Fruit fly (Drosophila melanogaster) whole organism, embryonic: Measurements from ENCODE around the gene Dbp21E2.

Experiments used
- Aef1 ChIP-seq: fragments of 200-800 bp; sonication (Bioruptor generic); IDR thresholded peaks from 3 replicates; pipeline ENCODE4 v1.3.6; 2022; ENCODE audit warnings: missing biosample characterization, missing genetic modification characterization
- Asciz ChIP-seq: fragments of 200-800 bp; sonication (Bioruptor generic); optimal IDR thresholded peaks from 2 replicates; lab custom pipeline; 2017; ENCODE audit warnings: missing biosample characterization, mild to moderate bottlenecking, missing genetic modification characterization, missing genetic modification reagents
- Atf3 ChIP-seq: fragments of 200-800 bp; sonication (Bioruptor generic); optimal IDR thresholded peaks from 3 replicates; lab custom pipeline; 2016; ENCODE audit warnings: missing biosample characterization, missing genetic modification characterization
- CG10979 ChIP-seq: fragments of 200-800 bp; sonication (Bioruptor generic); optimal IDR thresholded peaks from 2 replicates; lab custom pipeline; 2018; ENCODE audit warnings: missing biosample characterization, mild to moderate bottlenecking, missing genetic modification characterization, moderate library complexity
- CG11504 ChIP-seq: fragments of 200-800 bp; sonication (Bioruptor generic); optimal IDR thresholded peaks from 3 replicates; lab custom pipeline; 2019; ENCODE audit warnings: missing biosample characterization, mild to moderate bottlenecking, missing genetic modification characterization, moderate library complexity
- CG12236 ChIP-seq: fragments of 200-800 bp; sonication (Bioruptor generic); optimal IDR thresholded peaks from 2 replicates; lab custom pipeline; 2016; ENCODE audit warnings: missing biosample characterization, missing genetic modification characterization
- CG17829 ChIP-seq: fragments of 200-800 bp; optimal IDR thresholded peaks from 2 replicates; lab custom pipeline; 2019; ENCODE audit warnings: missing biosample characterization, mild to moderate bottlenecking, missing genetic modification characterization, moderate library complexity
- CG17912 ChIP-seq: fragments of 200-800 bp; sonication (Bioruptor generic); optimal IDR thresholded peaks from 2 replicates; lab custom pipeline; 2018; ENCODE audit warnings: missing biosample characterization, mild to moderate bottlenecking, missing genetic modification characterization
- CG1792 ChIP-seq: fragments of 200-800 bp; sonication (Bioruptor generic); optimal IDR thresholded peaks from 2 replicates; lab custom pipeline; 2016; ENCODE audit warnings: missing biosample characterization, missing genetic modification characterization
- CG33213 ChIP-seq: fragments of 200-800 bp; sonication (Bioruptor generic); optimal IDR thresholded peaks from 3 replicates; lab custom pipeline; 2016; ENCODE audit warnings: missing biosample characterization, missing genetic modification characterization
- CG34422 ChIP-seq: fragments of 200-800 bp; sonication (Bioruptor generic); IDR thresholded peaks from 3 replicates; pipeline ENCODE4 v1.3.6; 2022; ENCODE audit warnings: missing biosample characterization, missing genetic modification characterization
- CG4707 ChIP-seq: fragments of 200-800 bp; sonication (Bioruptor generic); optimal IDR thresholded peaks from 2 replicates; lab custom pipeline; 2018; ENCODE audit warnings: missing biosample characterization, mild to moderate bottlenecking, missing genetic modification characterization, moderate library complexity
- CG5245 ChIP-seq: fragments of 200-800 bp; sonication (Bioruptor generic); optimal IDR thresholded peaks from 3 replicates; lab custom pipeline; 2016; ENCODE audit warnings: missing biosample characterization, missing genetic modification characterization
- CG6254 ChIP-seq: fragments of 200-800 bp; sonication (Bioruptor generic); optimal IDR thresholded peaks from 3 replicates; lab custom pipeline; 2017; ENCODE audit warnings: mild to moderate bottlenecking, missing biosample characterization, missing genetic modification reagents, missing genetic modification characterization
- CG6272 ChIP-seq: fragments of 200-800 bp; sonication (Bioruptor generic); IDR thresholded peaks from 2 replicates; pipeline ENCODE4 v1.3.6; 2022; ENCODE audit warnings: missing biosample characterization, missing genetic modification characterization
- CG9817 ChIP-seq: fragments of 200-800 bp; sonication (Bioruptor generic); optimal IDR thresholded peaks from 2 replicates; lab custom pipeline; 2018; ENCODE audit warnings: missing biosample characterization, mild to moderate bottlenecking, missing genetic modification characterization, moderate library complexity
- CrebB ChIP-seq: fragments of 200-800 bp; sonication (Bioruptor generic); optimal IDR thresholded peaks from 3 replicates; lab custom pipeline; 2018; ENCODE audit warnings: missing biosample characterization, mild to moderate bottlenecking, missing genetic modification characterization
- ERR ChIP-seq: fragments of 200-800 bp; sonication (Bioruptor generic); optimal IDR thresholded peaks from 2 replicates; lab custom pipeline; 2016; ENCODE audit warnings: missing biosample characterization, missing genetic modification characterization
- Eip74EF ChIP-seq, 2 experiments: fragments of 200-800 bp in 1 of 2; fragments of >200 bp in 1 of 2; sonication (Bioruptor generic) in 1 of 2; optimal IDR thresholded peaks; 2 replicates each; lab custom pipeline; 2017 to 2019; ENCODE audit warnings: missing biosample characterization in 2 of 2, missing genetic modification characterization in 2 of 2, mild to moderate bottlenecking in 1 of 2, moderate library complexity in 1 of 2
- H15 ChIP-seq: fragments of 200-800 bp; sonication (Bioruptor generic); IDR thresholded peaks from 3 replicates; pipeline ENCODE4 v1.3.6; 2022; ENCODE audit warnings: missing biosample characterization, missing genetic modification characterization
- Hey ChIP-seq: fragments of 200-800 bp; sonication (Bioruptor generic); optimal IDR thresholded peaks from 3 replicates; lab custom pipeline; 2018; ENCODE audit warnings: missing biosample characterization, mild to moderate bottlenecking, missing genetic modification characterization
- Hmx ChIP-seq: fragments of 200-800 bp; sonication (Bioruptor generic); optimal IDR thresholded peaks from 2 replicates; lab custom pipeline; 2016; ENCODE audit warnings: missing biosample characterization, missing genetic modification characterization
- Hr3 ChIP-seq: fragments of 200-800 bp; sonication (Bioruptor generic); optimal IDR thresholded peaks from 3 replicates; lab custom pipeline; 2016; ENCODE audit warnings: missing biosample characterization, missing genetic modification characterization
- Hr78 ChIP-seq, 2 experiments: fragments of 200-800 bp in 1 of 2; fragments of >200 bp in 1 of 2; sonication (Bioruptor generic) in 1 of 2; optimal IDR thresholded peaks; 2 replicates each; lab custom pipeline; 2017 to 2019; ENCODE audit warnings: missing biosample characterization in 2 of 2, missing genetic modification characterization in 2 of 2, mild to moderate bottlenecking in 1 of 2, moderate library complexity in 1 of 2
- Neu2 ChIP-seq: fragments of 200-800 bp; sonication (Bioruptor generic); optimal IDR thresholded peaks from 3 replicates; lab custom pipeline; 2016; ENCODE audit warnings: missing biosample characterization, missing genetic modification characterization, borderline replicate concordance
- Opbp ChIP-seq: fragments of 200-800 bp; sonication (Bioruptor generic); IDR thresholded peaks from 3 replicates; pipeline ENCODE4 v1.3.6; 2022; ENCODE audit warnings: missing biosample characterization, missing genetic modification characterization; ENCODE audit not compliant: partially characterized antibody
- Sox100B ChIP-seq: fragments of 200-800 bp; sonication (Bioruptor generic); optimal IDR thresholded peaks from 3 replicates; lab custom pipeline; 2018; ENCODE audit warnings: missing biosample characterization, mild to moderate bottlenecking, missing genetic modification characterization
- Spps ChIP-seq: fragments of 200-800 bp; sonication (Bioruptor generic); optimal IDR thresholded peaks from 2 replicates; lab custom pipeline; 2018; ENCODE audit warnings: missing biosample characterization, mild to moderate bottlenecking, missing genetic modification characterization
- bab2 ChIP-seq: fragments of 200-800 bp; sonication (Bioruptor generic); optimal IDR thresholded peaks from 2 replicates; lab custom pipeline; 2016; ENCODE audit warnings: missing biosample characterization, missing genetic modification characterization
- chinmo ChIP-seq: fragments of 200-800 bp; sonication (Bioruptor generic); IDR thresholded peaks from 4 replicates; pipeline ENCODE4 v1.3.6; 2022; ENCODE audit warnings: missing biosample characterization, missing genetic modification characterization; ENCODE audit not compliant: partially characterized antibody
- chm ChIP-seq: fragments of 200-800 bp; sonication (Bioruptor generic); IDR thresholded peaks from 2 replicates; pipeline ENCODE4 v1.3.6; 2022; ENCODE audit warnings: missing biosample characterization, missing genetic modification characterization
- cwo ChIP-seq: fragments of 200-800 bp; sonication (Bioruptor generic); optimal IDR thresholded peaks from 3 replicates; lab custom pipeline; 2017; ENCODE audit warnings: missing biosample characterization, missing genetic modification characterization, mild to moderate bottlenecking, moderate library complexity, missing genetic modification reagents
- fu2 ChIP-seq: fragments of 200-800 bp; sonication (Bioruptor generic); optimal IDR thresholded peaks from 2 replicates; lab custom pipeline; 2016; ENCODE audit warnings: missing biosample characterization, missing genetic modification characterization
- her ChIP-seq: fragments of 200-800 bp; sonication (Bioruptor generic); optimal IDR thresholded peaks from 2 replicates; lab custom pipeline; 2016; ENCODE audit warnings: missing biosample characterization, missing genetic modification characterization
- insv ChIP-seq, 2 experiments: fragments of 200-800 bp; sonication (Bioruptor generic); optimal IDR thresholded peaks; 3 replicates each; lab custom pipeline; 2016 to 2018; ENCODE audit warnings: missing biosample characterization in 2 of 2, missing genetic modification characterization in 2 of 2
- jigr1 ChIP-seq: fragments of 200-800 bp; sonication (Bioruptor generic); IDR thresholded peaks from 3 replicates; pipeline ENCODE4 v1.3.6; 2022; ENCODE audit warnings: missing biosample characterization, missing genetic modification characterization
- jing ChIP-seq: fragments of 200-800 bp; sonication (Bioruptor generic); optimal IDR thresholded peaks from 2 replicates; lab custom pipeline; 2018; ENCODE audit warnings: missing biosample characterization, mild to moderate bottlenecking, missing genetic modification characterization
- lab ChIP-seq: fragments of 200-800 bp; sonication (Bioruptor generic); optimal IDR thresholded peaks from 3 replicates; lab custom pipeline; 2017; ENCODE audit warnings: missing biosample characterization, missing genetic modification characterization, mild to moderate bottlenecking, moderate library complexity, missing genetic modification reagents
- lola ChIP-seq, 3 experiments: fragments of >200 bp in 2 of 3; fragments of 200-800 bp in 1 of 3; sonication (Bioruptor generic) in 1 of 3; optimal IDR thresholded peaks; 2 replicates each; lab custom pipeline; 2017 to 2019; ENCODE audit warnings: missing biosample characterization in 3 of 3, missing genetic modification characterization in 3 of 3, mild to moderate bottlenecking in 1 of 3, moderate library complexity in 1 of 3
- nau ChIP-seq: fragments of 200-800 bp; sonication (Bioruptor generic); optimal IDR thresholded peaks from 3 replicates; lab custom pipeline; 2017; ENCODE audit warnings: missing biosample characterization, mild to moderate bottlenecking, missing genetic modification characterization, missing genetic modification reagents
- otp ChIP-seq: fragments of 200-800 bp; sonication (Bioruptor generic); IDR thresholded peaks from 3 replicates; pipeline ENCODE4, ENCODE4 v1.3.6; 2022; ENCODE audit warnings: missing biosample characterization, missing genetic modification characterization
- pan ChIP-seq, 4 experiments: fragments of >200 bp in 3 of 4; fragments of 200-800 bp in 1 of 4; sonication (Bioruptor generic) in 1 of 4; optimal IDR thresholded peaks in 3 of 4; IDR thresholded peaks in 1 of 4; 2 replicates each; pipeline versions ENCODE4 v1.3.6 to Lab custom; 2017 to 2022; ENCODE audit warnings: missing biosample characterization in 2 of 4, missing genetic modification characterization in 2 of 4, mixed read lengths in 1 of 4
- pb ChIP-seq: fragments of 200-800 bp; sonication (Bioruptor generic); optimal IDR thresholded peaks from 3 replicates; lab custom pipeline; 2016; ENCODE audit warnings: missing biosample characterization, missing genetic modification characterization
- prd ChIP-seq, 3 experiments: fragments of >200 bp in 2 of 3; fragments of 200-800 bp in 1 of 3; sonication (Bioruptor generic) in 1 of 3; optimal IDR thresholded peaks in 2 of 3; IDR thresholded peaks in 1 of 3; 2 replicates in 2 of 3; 3 replicates in 1 of 3; pipeline versions ENCODE4 v1.3.6 to Lab custom; 2017 to 2022; ENCODE audit warnings: missing biosample characterization in 1 of 3, missing genetic modification characterization in 1 of 3
- psq ChIP-seq: fragments of 200-800 bp; sonication (Bioruptor generic); optimal IDR thresholded peaks from 2 replicates; lab custom pipeline; 2017; ENCODE audit warnings: missing biosample characterization, missing genetic modification characterization
- scrt ChIP-seq: fragments of 200-800 bp; sonication (Bioruptor generic); optimal IDR thresholded peaks from 2 replicates; lab custom pipeline; 2018; ENCODE audit warnings: missing biosample characterization, mild to moderate bottlenecking, missing genetic modification characterization, moderate library complexity
- shn ChIP-seq: fragments of 200-800 bp; sonication (Bioruptor generic); optimal IDR thresholded peaks from 3 replicates; lab custom pipeline; 2016; ENCODE audit warnings: missing biosample characterization, missing genetic modification characterization
- wor ChIP-seq: fragments of 200-800 bp; sonication (Bioruptor generic); IDR thresholded peaks from 2 replicates; pipeline ENCODE4 v1.3.6; 2022; ENCODE audit warnings: missing biosample characterization, missing genetic modification characterization

The Dbp21E2 gene

DNA sequence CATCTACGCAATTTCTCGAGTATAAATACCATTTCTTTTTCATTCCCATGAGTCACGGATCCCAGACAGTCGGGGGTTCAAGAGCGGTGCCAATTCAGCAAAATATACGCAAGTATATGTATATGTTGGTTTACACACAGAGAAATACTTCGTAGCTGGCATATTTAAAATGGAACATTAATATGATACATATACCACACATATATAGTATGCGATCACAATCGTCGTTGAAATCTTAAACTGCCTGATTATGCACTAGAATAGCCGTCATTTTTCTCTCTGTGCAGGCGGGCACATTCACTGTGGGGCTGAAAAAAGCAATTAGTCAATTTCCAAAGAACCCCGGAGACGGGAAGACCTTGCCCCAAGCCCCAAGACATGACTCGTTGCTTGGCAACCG, 30.3 kb downstream of the Dbp21E2 start (continued):
- TF ChIP-seq her (peak; percentile 10), insv (GFP tag; optimal IDR thresholded peaks at IDR 0.05; lab: Kevin White, UChicago) (no peak), CG4707 (GFP tag; lab: Kevin White, UChicago) (peak; percentile 11), scrt (GFP tag; lab: Kevin White, UChicago) (peak; percentile 63), CrebB (peak; percentile 53), pb (peak; percentile 53), CG5245 (GFP tag; lab: Kevin White, UChicago) (peak; percentile 38), CG34422 (peak; percentile 68; the same call in 1 of the 3 replicates), Opbp (no peak), Hr3 (GFP tag; lab: Kevin White, UChicago) (peak; percentile 61), fu2 (GFP tag; lab: Kevin White, UChicago) (peak; percentile 74), CG1792 (GFP tag; lab: Kevin White, UChicago) (peak; percentile 19), lab (GFP tag; lab: Kevin White, UChicago) (peak; percentile 90), pan (optimal IDR thresholded peaks at IDR 0.05; lab: Kevin White, UChicago) (no peak), pan (GFP tag; optimal IDR thresholded peaks at IDR 0.05 in 1 of 2, IDR thresholded peaks at IDR 0.05 in 1 of 2) (peak in 1 of 2 experiments; percentile 83), CG6272 (GFP tag; lab: Robert Waterston, UW) (peak; percentile 70), Eip74EF (GFP tag; optimal IDR thresholded peaks at IDR 0.05; lab: Kevin White, UChicago) (peak in 1 of 2 experiments; percentile 48), prd (optimal IDR thresholded peaks at IDR 0.05; lab: Kevin White, UChicago) (no peak), prd (GFP tag; IDR thresholded peaks at IDR 0.05; lab: Robert Waterston, UW) (peak; percentile 88), CG10979 (tag; lab: Kevin White, UChicago) (peak; percentile 58), otp (GFP tag; lab: Robert Waterston, UW) (peak; percentile 66; the same call in 1 of the 3 replicates), Aef1 (GFP tag; lab: Robert Waterston, UW) (peak; percentile 83), jigr1 (peak; percentile 35; the same call in 1 of the 3 replicates), CG11504 (tag; lab: Kevin White, UChicago) (peak; percentile 74), H15 (GFP tag; lab: Robert Waterston, UW) (peak; percentile 74; the same call in 2 of the 3 replicates), CG17829 (tag; lab: Kevin White, UChicago) (peak; percentile 63), CG12236 (GFP tag; lab: Kevin White, UChicago) (peak; percentile 19), Neu2 (GFP tag; lab: Kevin White, UChicago) (no peak), CG9817 (tag; lab: Kevin White, UChicago) (peak; percentile 66), lola (GFP tag; optimal IDR thresholded peaks at IDR 0.05; lab: Kevin White, UChicago) (peak in 1 of 3 experiments; percentile 17), jing (no peak), CG17912 (GFP tag; lab: Kevin White, UChicago) (no peak), psq (GFP tag; lab: Kevin White, UChicago) (no peak), ERR (GFP tag; lab: Kevin White, UChicago) (no peak), cwo (GFP tag; lab: Kevin White, UChicago) (peak; percentile 72), shn (GFP tag; lab: Kevin White, UChicago) (peak; percentile 33), Sox100B (GFP tag; lab: Kevin White, UChicago) (peak; percentile 17), Hmx (GFP tag; lab: Kevin White, UChicago) (no peak), CG33213 (no peak), Spps (tag; lab: Kevin White, UChicago) (peak; percentile 28), Asciz (peak; percentile 24), Atf3 (GFP tag; lab: Kevin White, UChicago) (peak; percentile 44), chm (GFP tag; lab: Robert Waterston, UW) (peak; percentile 70), wor (GFP tag; lab: Robert Waterston, UW) (peak; percentile 48), bab2 (peak; percentile 35), Hr78 (GFP tag; optimal IDR thresholded peaks at IDR 0.05; lab: Kevin White, UChicago) (no peak), chinmo (GFP tag; lab: Robert Waterston, UW) (0 out of 4 replicates have a peak, but pooled peaks have one; percentile 45), CG6254 (GFP tag; lab: Kevin White, UChicago) (peak; percentile 56), nau (GFP tag; lab: Kevin White, UChicago) (peak; percentile 48), Hey (tag; lab: Kevin White, UChicago) (no peak)
